Worm (Caenorhabditis elegans) whole organism, late embryonic: ENCODE measurements around the gene R04B3.2.
A peak's percentile ranks its signal among the peaks of the same experiment; 100 is the strongest.

ENCODE experiments used
- K09A11.1 ChIP-seq: sonication (generic microtip); optimal IDR thresholded peaks from 2 replicates; lab custom pipeline; 2017; ENCODE audit warnings: antibody characterized with exemption, mild to moderate bottlenecking, missing genetic modification characterization, missing compliant biosample characterization; ENCODE audit not compliant: insufficient read depth
- Y22D7AL.16 ChIP-seq: sonication (generic microtip); optimal IDR thresholded peaks from 2 replicates; lab custom pipeline; 2016; ENCODE audit warnings: missing genetic modification characterization, missing compliant biosample characterization
- ahr-1 ChIP-seq: sonication (generic microtip); optimal IDR thresholded peaks from 2 replicates; lab custom pipeline; 2016; ENCODE audit warnings: missing genetic modification characterization, missing compliant biosample characterization
- ceh-14 ChIP-seq: sonication (generic microtip); optimal IDR thresholded peaks from 2 replicates; lab custom pipeline; 2016; ENCODE audit warnings: missing genotype, missing genetic modification characterization, missing compliant biosample characterization
- ceh-19 ChIP-seq: fragments of 200-800 bp; sonication (Bioruptor generic); optimal IDR thresholded peaks from 2 replicates; lab custom pipeline; 2018; ENCODE audit warnings: mild to moderate bottlenecking, missing genetic modification characterization, missing compliant biosample characterization
- ceh-24 ChIP-seq: sonication (generic microtip); optimal IDR thresholded peaks from 2 replicates; lab custom pipeline; 2016; ENCODE audit warnings: mild to moderate bottlenecking, missing genetic modification characterization, missing compliant biosample characterization
- ceh-30 ChIP-seq: fragments of 150-350 bp; optimal IDR thresholded peaks from 2 replicates; lab custom pipeline; 2014; ENCODE audit warnings: missing biosample characterization, missing genetic modification characterization
- ceh-31 ChIP-seq: sonication (generic microtip); optimal IDR thresholded peaks from 2 replicates; lab custom pipeline; 2016; ENCODE audit warnings: missing genetic modification characterization, missing compliant biosample characterization
- ceh-45 ChIP-seq: fragments of 200-800 bp; sonication (Bioruptor generic); IDR thresholded peaks from 2 replicates; pipeline ENCODE4 v1.3.6; 2022; ENCODE audit warnings: missing genetic modification reagents, missing genetic modification characterization, missing compliant biosample characterization
- ceh-48 ChIP-seq: sonication (generic microtip); optimal IDR thresholded peaks from 2 replicates; lab custom pipeline; 2016; ENCODE audit warnings: missing genetic modification characterization, inconsistent platforms, missing compliant biosample characterization
- ceh-6 ChIP-seq: fragments of 200-800 bp; sonication (Bioruptor generic); optimal IDR thresholded peaks from 2 replicates; lab custom pipeline; 2018; ENCODE audit warnings: mild to moderate bottlenecking, missing genetic modification characterization, missing compliant biosample characterization
- ceh-9 ChIP-seq: sonication (generic microtip); optimal IDR thresholded peaks from 2 replicates; lab custom pipeline; 2016; ENCODE audit warnings: mild to moderate bottlenecking, missing genetic modification characterization, inconsistent platforms, missing compliant biosample characterization
- che-1 ChIP-seq: sonication (generic microtip); optimal IDR thresholded peaks from 2 replicates; lab custom pipeline; 2016; ENCODE audit warnings: mild to moderate bottlenecking, missing genetic modification characterization, missing compliant biosample characterization
- elt-2 ChIP-seq: sonication (generic microtip); optimal IDR thresholded peaks from 2 replicates; lab custom pipeline; 2016; ENCODE audit warnings: missing genetic modification reagents, missing genetic modification characterization, missing compliant biosample characterization
- elt-4 ChIP-seq: sonication (generic microtip); optimal IDR thresholded peaks from 2 replicates; lab custom pipeline; 2016; ENCODE audit warnings: missing genetic modification characterization, missing compliant biosample characterization
- ets-4 ChIP-seq: sonication (generic microtip); optimal IDR thresholded peaks from 2 replicates; lab custom pipeline; 2016; ENCODE audit warnings: missing genetic modification characterization, missing compliant biosample characterization
- fax-1 ChIP-seq: sonication (generic microtip); optimal IDR thresholded peaks from 2 replicates; lab custom pipeline; 2016; ENCODE audit warnings: missing genotype, missing genetic modification characterization, missing compliant biosample characterization
- fkh-6 ChIP-seq: sonication (generic microtip); optimal IDR thresholded peaks from 2 replicates; lab custom pipeline; 2016; ENCODE audit warnings: missing genetic modification characterization, missing compliant biosample characterization
- hlh-30 ChIP-seq: sonication (generic microtip); optimal IDR thresholded peaks from 2 replicates; lab custom pipeline; 2017; ENCODE audit warnings: antibody characterized with exemption, missing genetic modification characterization, missing compliant biosample characterization; ENCODE audit not compliant: insufficient read depth
- lim-6 ChIP-seq: sonication (generic microtip); optimal IDR thresholded peaks from 2 replicates; lab custom pipeline; 2016; ENCODE audit warnings: missing genetic modification characterization, missing compliant biosample characterization
- madf-2 ChIP-seq: sonication (generic microtip); optimal IDR thresholded peaks from 2 replicates; lab custom pipeline; 2017; ENCODE audit warnings: missing genetic modification characterization, missing compliant biosample characterization
- nhr-11 ChIP-seq: fragments of 150-350 bp; optimal IDR thresholded peaks from 2 replicates; lab custom pipeline; 2014; ENCODE audit warnings: missing biosample characterization, missing genetic modification characterization
- pag-3 ChIP-seq: sonication (generic microtip); optimal IDR thresholded peaks from 2 replicates; lab custom pipeline; 2016; ENCODE audit warnings: missing compliant biosample characterization, missing genetic modification characterization, borderline replicate concordance
- pat-9 ChIP-seq: fragments of 200-800 bp; sonication (Bioruptor generic); optimal IDR thresholded peaks from 2 replicates; lab custom pipeline; 2018; ENCODE audit warnings: mild to moderate bottlenecking, missing genetic modification characterization, moderate library complexity, missing compliant biosample characterization
- pax-1 ChIP-seq: fragments of 150-350 bp; optimal IDR thresholded peaks from 2 replicates; lab custom pipeline; 2014; ENCODE audit warnings: missing biosample characterization, missing genetic modification characterization
- pha-4 ChIP-seq: fragments of 150-350 bp; optimal IDR thresholded peaks from 2 replicates; lab custom pipeline; 2018; ENCODE audit warnings: missing biosample characterization, missing genetic modification reagents, missing genetic modification characterization
- ref-2 ChIP-seq: sonication (generic microtip); optimal IDR thresholded peaks from 2 replicates; lab custom pipeline; 2016; ENCODE audit warnings: missing genetic modification characterization, missing compliant biosample characterization
- rnt-1 ChIP-seq: sonication (generic microtip); optimal IDR thresholded peaks from 2 replicates; lab custom pipeline; 2016; ENCODE audit warnings: missing genetic modification characterization, missing compliant biosample characterization
- sox-4 ChIP-seq: sonication (generic microtip); optimal IDR thresholded peaks from 2 replicates; lab custom pipeline; 2017; ENCODE audit warnings: mild to moderate bottlenecking, missing genetic modification characterization, inconsistent platforms, missing compliant biosample characterization
- tbx-2 ChIP-seq: sonication (generic microtip); optimal IDR thresholded peaks from 2 replicates; lab custom pipeline; 2016; ENCODE audit warnings: missing genetic modification characterization, missing compliant biosample characterization
- tbx-7 ChIP-seq: sonication (generic microtip); optimal IDR thresholded peaks from 2 replicates; lab custom pipeline; 2016; ENCODE audit warnings: missing genotype, missing genetic modification characterization, missing compliant biosample characterization
- unc-3 ChIP-seq, 2 experiments: fragments of 200-800 bp in 1 of 2; sonication (Bioruptor generic) in 1 of 2; sonication (generic microtip) in 1 of 2; conservative IDR thresholded peaks in 1 of 2; optimal IDR thresholded peaks in 1 of 2; 2 replicates each; pipeline versions ENCODE4 v1.3.6 to Lab custom; 2016 to 2022; ENCODE audit warnings: missing compliant biosample characterization in 2 of 2, missing genetic modification characterization in 2 of 2, missing genetic modification reagents in 1 of 2
- unc-42 ChIP-seq: sonication (generic microtip); optimal IDR thresholded peaks from 2 replicates; lab custom pipeline; 2016; ENCODE audit warnings: missing genotype, missing genetic modification characterization, missing compliant biosample characterization
- unc-55 ChIP-seq: sonication (generic microtip); optimal IDR thresholded peaks from 2 replicates; lab custom pipeline; 2017; ENCODE audit warnings: missing biosample characterization, missing genetic modification reagents, missing genetic modification characterization

Gene R04B3.2

ce11 chrX:2456141-2456540, 17.4 kb downstream of the R04B3.2 start:
- TF ChIP-seq pag-3 (tag; lab: Kevin White, UChicago), result peak; percentile 10
- TF ChIP-seq ets-4 (tag; lab: Kevin White, UChicago), result no peak
- TF ChIP-seq pha-4 (tag; lab: Kevin White, UChicago), result no peak
- peak; percentile 65 for TF ChIP-seq unc-42
- no peak for TF ChIP-seq ceh-30 (tag; lab: Kevin White, UChicago)

ce11 chrX:2454914-2455313, 18.6 kb downstream of the R04B3.2 start:
- TF ChIP-seq unc-42 (peak; percentile 67), ceh-31 (tag; lab: Kevin White, UChicago) (peak; percentile 50), ahr-1 (tag; lab: Kevin White, UChicago) (no peak), ceh-9 (no peak), ceh-45 (GFP tag; lab: Robert Waterston, UW) (no peak)

ce11 chrX:2452716-2453115, 20.8 kb downstream of the R04B3.2 start:
- no peak for TF ChIP-seq pax-1 (tag; lab: Kevin White, UChicago)
- peak; percentile 2 for TF ChIP-seq elt-2 (tag; lab: Kevin White, UChicago)
- TF ChIP-seq hlh-30, result peak; percentile 6
- peak; percentile 12 for TF ChIP-seq tbx-2 (tag; lab: Kevin White, UChicago)
- no peak for TF ChIP-seq unc-55 (GFP tag; lab: Kevin White, UChicago)
- no peak for TF ChIP-seq Y22D7AL.16
- peak; percentile 39 for TF ChIP-seq ceh-31 (tag; lab: Kevin White, UChicago)
- no peak for TF ChIP-seq lim-6 (tag; lab: Kevin White, UChicago)
- TF ChIP-seq, all 69 proteins: peak for 4

ce11 chrX:2452297-2452696, 21.2 kb downstream of the R04B3.2 start:
- peak; percentile 49 for TF ChIP-seq unc-55 (GFP tag; lab: Kevin White, UChicago)
- TF ChIP-seq che-1 (tag; lab: Kevin White, UChicago), result no peak
- TF ChIP-seq pax-1 (tag; lab: Kevin White, UChicago), result no peak
- TF ChIP-seq ceh-48 (tag; lab: Kevin White, UChicago), result no peak
- peak; percentile 20 for TF ChIP-seq rnt-1
- TF ChIP-seq unc-3 (GFP tag; conservative IDR thresholded peaks at IDR 0.05; lab: Robert Waterston, UW), result no peak
- no peak for TF ChIP-seq unc-3 (tag; optimal IDR thresholded peaks at IDR 0.05; lab: Kevin White, UChicago)

- TF ChIP-seq ceh-6 (GFP tag; lab: Kevin White, UChicago) (peak; percentile 12), unc-42 (peak; percentile 83), ceh-14 (tag; lab: Kevin White, UChicago) (no peak), sox-4 (tag; lab: Kevin White, UChicago) (no peak), pat-9 (no peak)
These were observed 22.5 kb downstream of the R04B3.2 start for ce11 chrX:2450994-2451393.

- TF ChIP-seq K09A11.1 (no peak), pha-4 (tag; lab: Kevin White, UChicago) (no peak), rnt-1 (no peak), elt-4 (tag; lab: Kevin White, UChicago) (no peak), ceh-24 (tag; lab: Kevin White, UChicago) (no peak), fkh-6 (tag; lab: Kevin White, UChicago) (no peak), ref-2 (tag; lab: Kevin White, UChicago) (no peak), ceh-45 (GFP tag; lab: Robert Waterston, UW) (no peak), ahr-1 (tag; lab: Kevin White, UChicago) (no peak), ceh-19 (GFP tag; lab: Kevin White, UChicago) (no peak), nhr-11 (tag; lab: Kevin White, UChicago) (no peak), hlh-30 (no peak), Y22D7AL.16 (no peak), madf-2 (no peak), fax-1 (tag; lab: Kevin White, UChicago) (no peak), tbx-7 (tag; lab: Kevin White, UChicago) (no peak), lim-6 (tag; lab: Kevin White, UChicago) (no peak), unc-3 (GFP tag; conservative IDR thresholded peaks at IDR 0.05; lab: Robert Waterston, UW) (no peak), unc-3 (tag; optimal IDR thresholded peaks at IDR 0.05; lab: Kevin White, UChicago) (no peak)
These were observed 26.3 kb downstream of the R04B3.2 start for ce11 chrX:2447214-2447613.
